Worm (Caenorhabditis elegans): ENCODE data around the gene srd-36.

DNA sequence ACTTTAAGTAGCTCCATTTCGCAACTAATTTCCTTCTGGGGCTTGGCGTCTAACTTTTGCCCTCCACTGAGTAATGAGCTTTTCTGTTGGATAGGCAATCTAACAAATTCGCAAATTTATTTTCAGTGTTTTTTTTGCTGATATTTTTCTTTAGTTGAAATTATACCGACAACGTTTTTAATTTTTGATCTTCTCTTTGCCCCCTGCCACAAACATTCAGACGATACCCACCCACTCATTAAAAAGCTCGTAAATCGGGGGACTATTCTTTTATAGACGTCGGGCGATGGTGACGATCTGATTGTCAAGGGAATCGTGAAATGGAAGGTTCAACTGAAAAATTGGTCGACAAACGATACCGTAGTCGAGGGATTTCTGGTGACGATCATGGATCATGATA is 29.1 kb upstream of the srd-36 start:
- TF ChIP-seq W03F9.2 (tag; optimal IDR thresholded peaks at IDR 0.05) = no peak
- no peak for TF ChIP-seq him-1 (tag; optimal IDR thresholded peaks at IDR 0.05)

Data from whole organism, L4/young adult.